Worm (Caenorhabditis elegans): Measurements from ENCODE around the gene mnat-1.

DNA sequence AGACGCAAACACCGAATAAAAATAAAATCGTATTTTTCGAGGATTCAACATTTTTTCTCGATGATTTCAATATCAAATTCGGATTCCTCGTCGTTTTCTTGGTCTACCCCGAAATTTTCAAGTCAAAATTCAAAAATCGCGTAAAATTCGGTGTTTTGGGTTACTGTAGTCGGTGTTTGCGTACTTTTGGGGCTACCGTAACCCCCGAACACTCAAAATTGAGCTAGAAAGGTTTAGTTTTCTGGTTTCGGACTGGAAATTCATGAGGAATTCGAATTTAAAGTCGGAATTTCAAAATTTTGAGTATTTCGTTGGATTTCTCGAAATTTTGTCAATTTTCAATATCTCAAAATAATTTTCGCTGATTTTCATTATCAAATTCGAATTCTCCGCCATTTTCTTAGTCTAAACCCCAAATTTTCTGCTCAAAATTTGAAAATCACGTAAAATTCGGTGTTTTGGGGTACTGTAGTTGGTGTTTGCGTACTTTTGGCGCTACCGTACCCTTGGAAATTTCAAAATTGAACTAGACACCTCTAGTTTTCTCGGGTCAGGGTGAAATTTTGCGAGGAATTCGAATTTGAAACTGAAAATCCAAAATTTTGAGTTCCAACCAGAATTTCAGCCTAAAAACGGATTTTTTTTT, 22.4 kb downstream of the mnat-1 start:
- TF ChIP-seq nhr-12 (tag; optimal IDR thresholded peaks at IDR 0.05) = no peak
- TF ChIP-seq nhr-237 (tag; optimal IDR thresholded peaks at IDR 0.05) = no peak
- TF ChIP-seq nhr-76 (tag; optimal IDR thresholded peaks at IDR 0.05) = no peak
- TF ChIP-seq unc-39 (tag; optimal IDR thresholded peaks at IDR 0.05) = no peak
- TF ChIP-seq hlh-1 (tag; optimal IDR thresholded peaks at IDR 0.05) = no peak
- TF ChIP-seq elt-1 (tag; optimal IDR thresholded peaks at IDR 0.05; ENCODE audit: borderline replicate concordance, insufficient read depth) = no peak
- no peak for TF ChIP-seq pha-4 (tag; optimal IDR thresholded peaks at IDR 0.05)
- TF ChIP-seq nhr-2 (tag; optimal IDR thresholded peaks at IDR 0.05) = no peak
- TF ChIP-seq blmp-1 (tag; optimal IDR thresholded peaks at IDR 0.05) = no peak
